Fruit fly (Drosophila melanogaster) ovary, adult (tissue): Measurements from ENCODE around the gene Mct1.

Source experiments
- CG17801 ChIP-seq: fragments of 200-800 bp; optimal IDR thresholded peaks from 2 replicates; lab custom pipeline; 2019; ENCODE audit warnings: missing biosample characterization, mild to moderate bottlenecking, missing genetic modification characterization, moderate library complexity; ENCODE audit not compliant: partially characterized antibody

The Mct1 gene

DNA sequence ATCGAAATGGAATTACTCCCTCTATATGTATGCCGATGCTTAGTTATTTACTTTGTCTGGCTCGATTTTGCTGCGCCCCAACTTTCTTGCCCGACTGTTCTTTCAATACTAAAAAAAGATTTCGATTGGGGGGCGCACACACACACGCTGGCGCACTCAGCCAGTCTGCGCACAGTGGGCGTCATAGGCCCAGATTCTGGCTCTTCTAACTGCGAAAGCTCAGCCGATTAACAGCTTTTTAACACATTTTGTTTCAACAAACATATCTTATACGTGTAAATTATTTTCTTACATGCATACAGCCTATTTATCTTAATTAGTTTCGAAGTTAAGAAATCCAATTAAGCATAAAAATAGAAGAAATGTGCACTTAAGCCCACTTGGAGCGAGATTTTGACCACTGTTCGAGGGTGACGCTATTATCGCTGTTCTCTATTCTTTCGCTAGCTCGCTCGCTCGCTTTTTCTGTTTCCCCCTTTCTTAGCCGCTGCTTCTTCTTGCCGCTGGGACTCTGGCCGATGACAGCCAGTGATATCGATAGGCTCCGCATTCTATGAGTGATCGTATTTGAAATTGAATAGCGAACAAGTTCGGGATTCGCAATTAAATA is 33.3 kb downstream of the Mct1 start, which contains the start of gene Vinc:
TSS of gene Vinc (minus strand) at position 387 of the 610 bp plus-strand sequence.
- peak; percentile 97 for TF ChIP-seq CG17801 (GFP tag; lab: Kevin White, UChicago)

dm6 chrX:2223454-2223853 is 34.5 kb downstream of the Mct1 start, which contains the start of gene CG14052:
Gene CG14052 (plus strand): TSS chrX:2223754.
- TF ChIP-seq CG17801 (GFP tag; lab: Kevin White, UChicago): no peak

dm6 chrX:2225138-2225537 is 36.1 kb downstream of the Mct1 start, which contains the start of gene pcx:
Gene pcx (plus strand): TSS chrX:2225296.
- TF ChIP-seq CG17801 (GFP tag; lab: Kevin White, UChicago): no peak

dm6 chrX:2241842-2242241 is 52.9 kb downstream of the Mct1 start, which contains the start of gene kz:
Gene kz (minus strand): TSS chrX:2242035.
- TF ChIP-seq CG17801 (GFP tag; lab: Kevin White, UChicago): no peak

dm6 chrX:2242897-2243296 is 53.9 kb downstream of the Mct1 start:
- no peak for TF ChIP-seq CG17801 (GFP tag; lab: Kevin White, UChicago)

DNA sequence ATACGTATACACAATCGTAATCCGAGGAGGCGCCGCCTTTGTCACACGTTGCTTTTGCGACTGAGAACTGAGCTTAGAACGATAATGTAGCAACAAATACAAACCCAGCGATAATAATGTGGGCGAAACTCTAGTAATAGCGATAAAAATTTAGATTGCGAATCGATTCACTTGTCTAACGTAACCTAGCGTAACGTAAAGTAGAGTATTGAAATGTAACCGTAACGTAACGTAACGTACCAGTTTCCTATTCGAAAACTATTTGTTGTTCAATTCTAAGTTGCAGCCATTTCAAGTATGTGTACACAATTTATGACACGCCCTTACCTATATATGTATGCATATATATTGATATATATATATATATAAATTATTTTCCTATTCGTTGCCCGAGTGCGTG is 55.8 kb downstream of the Mct1 start:
- TF ChIP-seq CG17801 (GFP tag; lab: Kevin White, UChicago): no peak

DNA sequence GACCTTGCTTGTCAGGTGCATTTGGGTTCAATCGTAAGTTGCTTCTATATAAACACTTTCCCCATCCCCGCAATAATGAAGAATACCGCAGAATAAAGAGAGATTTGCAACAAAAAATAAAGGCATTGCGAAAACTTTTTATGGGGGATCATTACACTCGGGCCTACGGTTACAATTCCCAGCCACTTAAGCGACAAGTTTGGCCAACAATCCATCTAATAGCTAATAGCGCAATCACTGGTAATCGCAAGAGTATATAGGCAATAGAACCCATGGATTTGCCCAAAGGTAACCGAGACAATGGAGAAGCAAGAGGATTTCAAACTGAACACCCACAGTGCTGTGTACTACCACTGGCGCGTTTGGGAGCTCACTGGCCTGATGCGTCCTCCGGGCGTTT is 56.9 kb downstream of the Mct1 start, which contains the start of gene Or2a:
TSS of gene Or2a (plus strand) at position 301 of the 400 bp plus-strand sequence.
- no peak for TF ChIP-seq CG17801 (GFP tag; lab: Kevin White, UChicago)

dm6 chrX:2249763-2250162 is 60.8 kb downstream of the Mct1 start, which contains the start of gene crn:
Gene crn (minus strand): TSS chrX:2249983.
- TF ChIP-seq CG17801 (GFP tag; lab: Kevin White, UChicago): no peak

DNA sequence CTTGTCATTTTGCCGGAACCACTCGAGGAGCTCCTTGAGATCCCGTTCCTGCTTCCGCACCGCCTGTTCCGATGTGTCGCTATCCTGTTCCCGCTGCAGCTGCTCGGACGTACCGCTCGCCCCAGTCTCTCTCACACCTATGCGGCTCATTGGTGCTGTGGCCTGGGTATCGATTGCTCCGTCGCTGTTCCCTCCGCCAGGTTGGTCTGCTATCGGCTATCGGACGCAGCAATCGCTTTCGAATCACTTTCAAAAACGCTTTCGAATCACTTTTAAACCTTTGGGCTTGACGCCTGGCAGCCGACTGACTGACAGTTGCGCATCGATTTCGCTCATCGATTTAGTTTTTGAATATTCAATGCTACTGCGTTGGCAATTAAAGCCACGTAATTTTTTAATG is 62.7 kb downstream of the Mct1 start, which contains the start of gene CG3191:
TSS of gene CG3191 (minus strand) at position 306 of the 400 bp plus-strand sequence.
- no peak for TF ChIP-seq CG17801 (GFP tag; lab: Kevin White, UChicago)

- TF ChIP-seq CG17801 (GFP tag; lab: Kevin White, UChicago): peak; percentile 18
Observed at dm6 chrX:2254020-2254626, 65.1 kb downstream of the Mct1 start, which contains the start of gene CG3091. Gene CG3091 (minus strand): TSS chrX:2254197.
